Fruit fly (Drosophila melanogaster) whole organism, embryonic: Measurements from ENCODE around the gene IRSp53.

Experiments
- Abd-B ChIP-seq: fragments of 200-800 bp; sonication (Bioruptor generic); optimal IDR thresholded peaks from 2 replicates; lab custom pipeline; 2018; ENCODE audit warnings: missing biosample characterization, mild to moderate bottlenecking, missing genetic modification characterization, moderate library complexity
- Atf-2 ChIP-seq: fragments of 200-800 bp; sonication (Bioruptor generic); optimal IDR thresholded peaks from 2 replicates; lab custom pipeline; 2016; ENCODE audit warnings: missing biosample characterization, missing genetic modification characterization
- CG10209 ChIP-seq: fragments of 200-800 bp; sonication (Bioruptor generic); optimal IDR thresholded peaks from 3 replicates; lab custom pipeline; 2017; ENCODE audit warnings: missing biosample characterization, mild to moderate bottlenecking, missing genetic modification characterization, missing genetic modification reagents
- CG10366 ChIP-seq: fragments of 200-800 bp; sonication (Bioruptor generic); IDR thresholded peaks from 2 replicates; pipeline ENCODE4 v1.3.6; 2022; ENCODE audit warnings: missing biosample characterization, missing genetic modification characterization
- CG12219 ChIP-seq: fragments of 200-800 bp; sonication (Bioruptor generic); optimal IDR thresholded peaks from 3 replicates; lab custom pipeline; 2018; ENCODE audit warnings: missing biosample characterization, mild to moderate bottlenecking, missing genetic modification characterization
- CG12299 ChIP-seq: fragments of 200-800 bp; sonication (Bioruptor generic); optimal IDR thresholded peaks from 2 replicates; lab custom pipeline; 2018; ENCODE audit warnings: missing biosample characterization, mild to moderate bottlenecking, missing genetic modification characterization
- CG12391 ChIP-seq: fragments of 200-800 bp; sonication (Bioruptor generic); optimal IDR thresholded peaks from 3 replicates; lab custom pipeline; 2018; ENCODE audit warnings: missing biosample characterization, mild to moderate bottlenecking, missing genetic modification characterization, moderate library complexity
- CG14014 ChIP-seq: fragments of 200-800 bp; sonication (Bioruptor generic); IDR thresholded peaks from 2 replicates; pipeline ENCODE4 v1.3.6; 2022; ENCODE audit warnings: missing biosample characterization, missing genetic modification characterization
- CG17568 ChIP-seq: fragments of 200-800 bp; sonication (Bioruptor generic); optimal IDR thresholded peaks from 2 replicates; lab custom pipeline; 2018; ENCODE audit warnings: missing biosample characterization, mild to moderate bottlenecking, missing genetic modification characterization, moderate library complexity
- CG18619 ChIP-seq: fragments of 200-800 bp; sonication (Bioruptor generic); optimal IDR thresholded peaks from 3 replicates; lab custom pipeline; 2017; ENCODE audit warnings: missing biosample characterization, mild to moderate bottlenecking, missing genetic modification characterization
- CG30020 ChIP-seq: fragments of 200-800 bp; optimal IDR thresholded peaks from 2 replicates; lab custom pipeline; 2019; ENCODE audit warnings: missing biosample characterization, mild to moderate bottlenecking, missing genetic modification characterization, moderate library complexity
- CG6175 ChIP-seq: fragments of 200-800 bp; sonication (Bioruptor generic); IDR thresholded peaks from 3 replicates; pipeline ENCODE4 v1.3.6; 2022; ENCODE audit warnings: missing biosample characterization, missing genetic modification characterization
- CG7271 ChIP-seq: fragments of 200-800 bp; sonication (Bioruptor generic); optimal IDR thresholded peaks from 2 replicates; lab custom pipeline; 2018; ENCODE audit warnings: missing biosample characterization, mild to moderate bottlenecking, missing genetic modification characterization, moderate library complexity
- CG7963 ChIP-seq: fragments of 200-800 bp; sonication (Bioruptor generic); IDR thresholded peaks from 3 replicates; pipeline ENCODE4 v1.3.6; 2022; ENCODE audit warnings: missing biosample characterization, missing genetic modification characterization; ENCODE audit not compliant: partially characterized antibody
- CrebB ChIP-seq: fragments of 200-800 bp; sonication (Bioruptor generic); optimal IDR thresholded peaks from 3 replicates; lab custom pipeline; 2018; ENCODE audit warnings: missing biosample characterization, mild to moderate bottlenecking, missing genetic modification characterization
- Doc3 ChIP-seq: fragments of 200-800 bp; sonication (Bioruptor generic); IDR thresholded peaks from 3 replicates; pipeline ENCODE4 v1.3.6; 2022; ENCODE audit warnings: missing biosample characterization, missing genetic modification characterization; ENCODE audit not compliant: partially characterized antibody
- ERR ChIP-seq: fragments of 200-800 bp; sonication (Bioruptor generic); optimal IDR thresholded peaks from 2 replicates; lab custom pipeline; 2016; ENCODE audit warnings: missing biosample characterization, missing genetic modification characterization
- Gug ChIP-seq: fragments of 200-800 bp; sonication (Bioruptor generic); IDR thresholded peaks from 4 replicates; pipeline ENCODE4 v1.3.6; 2022; ENCODE audit warnings: missing biosample characterization, missing genetic modification characterization
- Hand ChIP-seq: fragments of 200-800 bp; sonication (Bioruptor generic); optimal IDR thresholded peaks from 2 replicates; lab custom pipeline; 2017; ENCODE audit warnings: mild to moderate bottlenecking, missing biosample characterization, missing genetic modification reagents, missing genetic modification characterization
- Hmx ChIP-seq: fragments of 200-800 bp; sonication (Bioruptor generic); optimal IDR thresholded peaks from 2 replicates; lab custom pipeline; 2016; ENCODE audit warnings: missing biosample characterization, missing genetic modification characterization
- Mrtf ChIP-seq: fragments of 200-800 bp; sonication (Bioruptor generic); IDR thresholded peaks from 3 replicates; pipeline ENCODE4 v1.3.6; 2022; ENCODE audit warnings: missing biosample characterization, missing genetic modification characterization
- NFAT ChIP-seq: fragments of 200-800 bp; sonication (Bioruptor generic); IDR thresholded peaks from 2 replicates; pipeline ENCODE4 v1.3.6; 2022; ENCODE audit warnings: missing biosample characterization, missing genetic modification characterization
- PHDP ChIP-seq: fragments of 200-800 bp; sonication (Bioruptor generic); optimal IDR thresholded peaks from 3 replicates; lab custom pipeline; 2018; ENCODE audit warnings: missing biosample characterization, mild to moderate bottlenecking, missing genetic modification characterization, moderate library complexity
- Poxn ChIP-seq: fragments of 200-800 bp; sonication (Bioruptor generic); IDR thresholded peaks from 2 replicates; pipeline ENCODE4 v1.3.6; 2022; ENCODE audit warnings: missing biosample characterization, missing genetic modification characterization
- Scr ChIP-seq: fragments of 200-800 bp; sonication (Bioruptor generic); IDR thresholded peaks from 2 replicates; pipeline ENCODE4 v1.3.6; 2022; ENCODE audit warnings: missing biosample characterization, missing genetic modification characterization; ENCODE audit not compliant: partially characterized antibody
- Side ChIP-seq: fragments of 200-800 bp; sonication (Bioruptor generic); optimal IDR thresholded peaks from 2 replicates; lab custom pipeline; 2016; ENCODE audit warnings: missing biosample characterization, missing genetic modification characterization
- ab ChIP-seq: fragments of 200-800 bp; sonication (Bioruptor generic); optimal IDR thresholded peaks from 2 replicates; lab custom pipeline; 2016; ENCODE audit warnings: missing biosample characterization, missing genetic modification characterization
- ash1 ChIP-seq: fragments of 200-800 bp; sonication (Bioruptor generic); optimal IDR thresholded peaks from 2 replicates; lab custom pipeline; 2018; ENCODE audit warnings: missing biosample characterization, mild to moderate bottlenecking, missing genetic modification characterization
- chn ChIP-seq: fragments of 200-800 bp; sonication (Bioruptor generic); optimal IDR thresholded peaks from 2 replicates; lab custom pipeline; 2016; ENCODE audit warnings: missing biosample characterization, missing genetic modification characterization
- fd102C ChIP-seq: fragments of 200-800 bp; sonication (Bioruptor generic); optimal IDR thresholded peaks from 2 replicates; lab custom pipeline; 2018; ENCODE audit warnings: missing biosample characterization, mild to moderate bottlenecking, missing genetic modification characterization, moderate library complexity
- grau ChIP-seq: fragments of 200-800 bp; optimal IDR thresholded peaks from 3 replicates; lab custom pipeline; 2019; ENCODE audit warnings: missing biosample characterization, mild to moderate bottlenecking, missing genetic modification characterization, moderate library complexity
- hth ChIP-seq: fragments of >200 bp; optimal IDR thresholded peaks from 2 replicates; lab custom pipeline; 2017; ENCODE audit warnings: inconsistent platforms
- insv ChIP-seq, 2 experiments: fragments of 200-800 bp; sonication (Bioruptor generic); optimal IDR thresholded peaks; 3 replicates each; lab custom pipeline; 2016 to 2018; ENCODE audit warnings: missing biosample characterization in 2 of 2, missing genetic modification characterization in 2 of 2
- lola ChIP-seq, 3 experiments: fragments of >200 bp in 2 of 3; fragments of 200-800 bp in 1 of 3; sonication (Bioruptor generic) in 1 of 3; optimal IDR thresholded peaks; 2 replicates each; lab custom pipeline; 2017 to 2019; ENCODE audit warnings: missing biosample characterization in 3 of 3, missing genetic modification characterization in 3 of 3, mild to moderate bottlenecking in 1 of 3, moderate library complexity in 1 of 3
- lov ChIP-seq, 2 experiments: fragments of 200-800 bp in 1 of 2; fragments of >200 bp in 1 of 2; sonication (Bioruptor generic) in 1 of 2; IDR thresholded peaks in 1 of 2; optimal IDR thresholded peaks in 1 of 2; 2 replicates in 1 of 2; 3 replicates in 1 of 2; pipeline versions ENCODE4 v1.3.6 to Lab custom; 2017 to 2022; ENCODE audit warnings: missing biosample characterization in 1 of 2, missing genetic modification characterization in 1 of 2
- mam ChIP-seq: fragments of 200-800 bp; sonication (Bioruptor generic); optimal IDR thresholded peaks from 3 replicates; lab custom pipeline; 2016; ENCODE audit warnings: missing biosample characterization, missing genetic modification characterization
- mld ChIP-seq: fragments of 200-800 bp; sonication (Bioruptor generic); IDR thresholded peaks from 3 replicates; pipeline ENCODE4 v1.3.6; 2022; ENCODE audit warnings: missing biosample characterization, missing genetic modification characterization; ENCODE audit not compliant: partially characterized antibody
- org-1 ChIP-seq: fragments of 200-800 bp; sonication (Bioruptor generic); optimal IDR thresholded peaks from 2 replicates; lab custom pipeline; 2017; ENCODE audit warnings: missing biosample characterization, missing genetic modification characterization
- pfk ChIP-seq: fragments of 200-800 bp; sonication (Bioruptor generic); optimal IDR thresholded peaks from 2 replicates; lab custom pipeline; 2018; ENCODE audit warnings: missing biosample characterization, mild to moderate bottlenecking, missing genetic modification characterization, moderate library complexity
- sisA ChIP-seq: fragments of 200-800 bp; sonication (Bioruptor generic); IDR thresholded peaks from 2 replicates; pipeline ENCODE4 v1.3.6; 2022; ENCODE audit warnings: missing biosample characterization, missing genetic modification characterization
- stc ChIP-seq: fragments of 200-800 bp; sonication (Bioruptor generic); IDR thresholded peaks from 2 replicates; pipeline ENCODE4 v1.3.6; 2022; ENCODE audit warnings: missing biosample characterization, missing genetic modification characterization
- tgo ChIP-seq: fragments of 200-800 bp; sonication (Bioruptor generic); IDR thresholded peaks from 3 replicates; pipeline ENCODE4 v1.3.6; 2022; ENCODE audit warnings: missing biosample characterization, missing genetic modification characterization
- trh ChIP-seq: fragments of 200-800 bp; sonication (Bioruptor generic); optimal IDR thresholded peaks from 2 replicates; lab custom pipeline; 2016; ENCODE audit warnings: missing biosample characterization, missing genetic modification characterization
- wdn ChIP-seq: fragments of 200-800 bp; sonication (Bioruptor generic); IDR thresholded peaks from 2 replicates; pipeline ENCODE4 v1.3.6; 2022; ENCODE audit warnings: missing biosample characterization, missing genetic modification characterization

The IRSp53 gene

DNA sequence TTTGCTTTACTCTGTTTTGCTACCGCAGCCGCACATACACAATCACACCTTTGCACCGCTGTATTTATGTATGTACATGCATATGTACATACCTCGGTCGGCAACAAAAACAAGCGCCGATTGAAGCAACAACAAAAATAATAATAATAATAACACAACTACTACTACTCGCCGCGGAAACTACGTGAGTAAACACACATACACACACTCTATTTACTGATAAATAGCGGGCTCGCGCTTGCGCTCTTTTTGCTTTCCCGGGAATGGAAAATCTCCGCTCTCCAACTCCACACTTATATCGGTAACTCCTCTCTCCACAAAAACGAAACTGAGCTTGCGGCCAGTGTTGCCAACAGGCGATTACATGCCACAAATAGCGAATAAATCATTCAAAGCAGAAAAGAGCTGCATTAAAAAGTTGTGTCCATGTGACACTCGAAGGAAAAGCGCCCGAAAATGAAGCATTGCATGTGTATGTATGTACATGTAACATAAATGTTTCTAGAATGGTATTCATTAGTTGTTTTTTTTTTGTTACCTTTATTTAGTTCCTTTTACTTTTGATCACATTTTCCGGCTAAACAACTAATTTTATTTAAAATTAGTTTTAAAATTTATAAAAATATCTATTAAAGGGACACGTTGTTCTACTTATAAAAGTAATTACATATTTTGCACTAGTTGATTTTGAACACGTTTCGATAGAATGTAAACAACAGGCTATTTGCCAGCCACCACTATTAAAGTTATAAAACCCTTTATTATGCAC, 17.0 kb upstream of the IRSp53 start (continued):
- TF ChIP-seq tgo (peak; percentile 27; the same call in 1 of the 3 replicates), CG12391 (tag; lab: Kevin White, UChicago) (peak; percentile 29), org-1 (GFP tag; lab: Kevin White, UChicago) (peak; percentile 75), CG17568 (peak; percentile 90), trh (peak; percentile 19), sisA (GFP tag; lab: Robert Waterston, UW) (no peak), CG30020 (tag; lab: Kevin White, UChicago) (no peak), wdn (GFP tag; lab: Robert Waterston, UW) (peak; percentile 51; the same call in 1 of the 2 replicates), Doc3 (GFP tag; lab: Robert Waterston, UW) (peak; percentile 43; the same call in 1 of the 3 replicates), Scr (GFP tag; lab: Robert Waterston, UW) (no peak), CG12219 (GFP tag; lab: Kevin White, UChicago) (peak; percentile 76), Hmx (GFP tag; lab: Kevin White, UChicago) (no peak), Gug (no peak), NFAT (GFP tag; lab: Robert Waterston, UW) (peak; percentile 70; the same call in 1 of the 2 replicates), CG6175 (GFP tag; lab: Robert Waterston, UW) (peak; percentile 72; the same call in 1 of the 3 replicates), Hand (peak; percentile 58), ash1 (peak; percentile 79), insv (GFP tag; optimal IDR thresholded peaks at IDR 0.05; lab: Kevin White, UChicago) (peak in 1 of 2 experiments; percentile 78), ab (no peak), hth (lab: Kevin White, UChicago) (no peak), CG10209 (GFP tag; lab: Kevin White, UChicago) (peak; percentile 81), CG18619 (peak; percentile 76), ERR (GFP tag; lab: Kevin White, UChicago) (peak; percentile 17), lov (optimal IDR thresholded peaks at IDR 0.05; lab: Kevin White, UChicago) (no peak), lov (GFP tag; IDR thresholded peaks at IDR 0.05; lab: Robert Waterston, UW) (peak; percentile 84; the same call in 2 of the 3 replicates), lola (GFP tag; optimal IDR thresholded peaks at IDR 0.05; lab: Kevin White, UChicago) (peak in 1 of 3 experiments; percentile 18), CG12299 (tag; lab: Kevin White, UChicago) (peak; percentile 87), chn (GFP tag; lab: Kevin White, UChicago) (no peak), CG7271 (peak; percentile 71), CG14014 (peak; percentile 74; the same call in 1 of the 2 replicates), CrebB (tag; lab: Kevin White, UChicago) (peak; percentile 88), Abd-B (no peak), Side (GFP tag; lab: Kevin White, UChicago) (peak; percentile 80), fd102C (GFP tag; lab: Kevin White, UChicago) (peak; percentile 88), Atf-2 (peak; percentile 55), grau (tag; lab: Kevin White, UChicago) (peak; percentile 38), pfk (GFP tag; lab: Kevin White, UChicago) (peak; percentile 82), PHDP (peak; percentile 55), stc (GFP tag; lab: Robert Waterston, UW) (peak; percentile 58; the same call in 1 of the 2 replicates), Mrtf (GFP tag; lab: Robert Waterston, UW) (no peak), mam (peak; percentile 7), mld (GFP tag; lab: Robert Waterston, UW) (no peak), CG10366 (GFP tag; lab: Robert Waterston, UW) (peak; percentile 24; the same call in 1 of the 2 replicates), CG7963 (GFP tag; lab: Robert Waterston, UW) (no peak), Poxn (GFP tag; lab: Robert Waterston, UW) (no peak)
